Worm (Caenorhabditis elegans): ENCODE data around the gene srab-16.
A peak's percentile ranks its signal among the peaks of the same experiment; 100 is the strongest.

srab-16 gene

ce11 chrV:777285-777684 is 5.2 kb upstream of the srab-16 start, which contains the start of gene R09E12.9:
Gene R09E12.9 (plus strand): TSS chrV:777600.
- peak; percentile 69 for TF ChIP-seq nhr-20 (tag; optimal IDR thresholded peaks at IDR 0.05)
- TF ChIP-seq efl-1 (optimal IDR thresholded peaks at IDR 0.05): peak; percentile 37 to 39
- peak; percentile 28 to 90 for TF ChIP-seq efl-1 (GFP tag; optimal IDR thresholded peaks at IDR 0.05 in 1 of 2)
- no peak for TF ChIP-seq egl-13 (tag; optimal IDR thresholded peaks at IDR 0.05)
- TF ChIP-seq snu-23 (GFP tag; optimal IDR thresholded peaks at IDR 0.05): peak; percentile 63
- TF ChIP-seq nhr-85 (tag): peak; percentile 55
- TF ChIP-seq fkh-4 (tag; optimal IDR thresholded peaks at IDR 0.05; ENCODE audit: borderline replicate concordance): no peak
- no peak for TF ChIP-seq xbp-1 (tag; optimal IDR thresholded peaks at IDR 0.05)
- TF ChIP-seq aly-2 (tag; optimal IDR thresholded peaks at IDR 0.05): no peak
- TF ChIP-seq ceh-8 (GFP tag; optimal IDR thresholded peaks at IDR 0.05): no peak
- TF ChIP-seq ceh-82 (tag; optimal IDR thresholded peaks at IDR 0.05): no peak
- no peak for TF ChIP-seq hpl-2 (GFP tag; optimal IDR thresholded peaks at IDR 0.05)
- TF ChIP-seq lin-35 (GFP tag; optimal IDR thresholded peaks at IDR 0.05): peak; percentile 6 to 57
- peak; percentile 54 for TF ChIP-seq nhr-28 (tag; optimal IDR thresholded peaks at IDR 0.05)
- TF ChIP-seq efl-3 (GFP tag; optimal IDR thresholded peaks at IDR 0.05): no peak
- no peak for TF ChIP-seq lin-15B (tag; optimal IDR thresholded peaks at IDR 0.05)
- peak; percentile 42 for TF ChIP-seq nhr-237 (tag; optimal IDR thresholded peaks at IDR 0.05)
- TF ChIP-seq nhr-90 (tag; optimal IDR thresholded peaks at IDR 0.05; ENCODE audit: poor library complexity): peak; percentile 29
- TF ChIP-seq ceh-63 (GFP tag; optimal IDR thresholded peaks at IDR 0.05): no peak
- TF ChIP-seq ceh-90 (tag; optimal IDR thresholded peaks at IDR 0.05): no peak
- TF ChIP-seq mdl-1 (tag; optimal IDR thresholded peaks at IDR 0.05): no peak
- peak; percentile 40 for TF ChIP-seq nhr-19 (GFP tag; conservative IDR thresholded peaks at IDR 0.05)
- TF ChIP-seq aha-1 (tag; optimal IDR thresholded peaks at IDR 0.05): no peak
- peak; percentile 36 for TF ChIP-seq blmp-1 (tag; optimal IDR thresholded peaks at IDR 0.05)
- TF ChIP-seq ets-5 (GFP tag; IDR thresholded peaks at IDR 0.05): no peak
- no peak for TF ChIP-seq hlh-4 (tag; optimal IDR thresholded peaks at IDR 0.05)
- TF ChIP-seq unc-98 (GFP tag; IDR thresholded peaks at IDR 0.05): no peak
- TF ChIP-seq ces-1 (GFP tag; optimal IDR thresholded peaks at IDR 0.05): no peak
- TF ChIP-seq dpl-1 (GFP tag; optimal IDR thresholded peaks at IDR 0.05): peak in 2 of 3 experiments; percentile 24 to 26
- peak; percentile 15 for TF ChIP-seq nhr-76 (tag; optimal IDR thresholded peaks at IDR 0.05)
- TF ChIP-seq mep-1 (tag; optimal IDR thresholded peaks at IDR 0.05): no peak
- TF ChIP-seq nhr-71 (tag; optimal IDR thresholded peaks at IDR 0.05): peak; percentile 45
- TF ChIP-seq lir-3 (tag; optimal IDR thresholded peaks at IDR 0.05; ENCODE audit: poor library complexity): no peak
- TF ChIP-seq swsn-7 (tag; optimal IDR thresholded peaks at IDR 0.05): peak; percentile 10
- peak; percentile 100 for TF ChIP-seq nhr-77 (tag; optimal IDR thresholded peaks at IDR 0.05)
- TF ChIP-seq pag-3 (tag; optimal IDR thresholded peaks at IDR 0.05; ENCODE audit: borderline replicate concordance, insufficient read depth): no peak
- TF ChIP-seq dsc-1 (tag; optimal IDR thresholded peaks at IDR 0.05): no peak
- TF ChIP-seq pqm-1 (tag; optimal IDR thresholded peaks at IDR 0.05): no peak
- TF ChIP-seq elt-3 (tag; optimal IDR thresholded peaks at IDR 0.05): peak in 1 of 6 experiments; percentile 27

ce11 chrV:778339-778738 is 4.2 kb upstream of the srab-16 start, which contains the start of gene srbc-59:
Gene srbc-59 (plus strand): TSS chrV:778639.
- TF ChIP-seq swsn-7 (tag; optimal IDR thresholded peaks at IDR 0.05): no peak
- no peak for TF ChIP-seq nhr-19 (GFP tag; conservative IDR thresholded peaks at IDR 0.05)
- TF ChIP-seq lin-14 (GFP tag; optimal IDR thresholded peaks at IDR 0.05): no peak
- TF ChIP-seq sox-4 (tag; optimal IDR thresholded peaks at IDR 0.05): no peak
- TF ChIP-seq rnt-1 (tag; optimal IDR thresholded peaks at IDR 0.05): no peak
- no peak for TF ChIP-seq ztf-4 (tag; optimal IDR thresholded peaks at IDR 0.05)
- no peak for TF ChIP-seq nhr-84 (tag; optimal IDR thresholded peaks at IDR 0.05)
- TF ChIP-seq ama-1 (optimal IDR thresholded peaks at IDR 0.05): no peak
- no peak for TF ChIP-seq lin-35 (GFP tag; optimal IDR thresholded peaks at IDR 0.05)
- no peak for TF ChIP-seq fkh-10 (GFP tag; optimal IDR thresholded peaks at IDR 0.05)
- no peak for TF ChIP-seq nhr-76 (tag; optimal IDR thresholded peaks at IDR 0.05)
- TF ChIP-seq zip-4 (GFP tag; optimal IDR thresholded peaks at IDR 0.05): no peak
- TF ChIP-seq pqm-1 (tag; optimal IDR thresholded peaks at IDR 0.05): no peak
- TF ChIP-seq fos-1 (tag; optimal IDR thresholded peaks at IDR 0.05): no peak
- no peak for TF ChIP-seq lsy-2 (tag; optimal IDR thresholded peaks at IDR 0.05)
- no peak for TF ChIP-seq hlh-17 (GFP tag; optimal IDR thresholded peaks at IDR 0.05; ENCODE audit: borderline replicate concordance)
- no peak for TF ChIP-seq ceh-90 (tag; optimal IDR thresholded peaks at IDR 0.05)
- TF ChIP-seq Y116A8C.19 (tag; optimal IDR thresholded peaks at IDR 0.05; ENCODE audit: borderline replicate concordance): no peak
- TF ChIP-seq grh-1 (GFP tag; IDR thresholded peaks at IDR 0.05): no peak
- no peak for TF ChIP-seq xbp-1 (tag; optimal IDR thresholded peaks at IDR 0.05)
